Fruit fly (Drosophila melanogaster) whole organism, prepupa: ENCODE results near the gene JIL-1.

Experiments
- Blimp-1 ChIP-seq: fragments of 200-800 bp; sonication (Bioruptor generic); optimal IDR thresholded peaks from 3 replicates; lab custom pipeline; 2017; ENCODE audit warnings: missing biosample characterization, missing genetic modification characterization, mild to moderate bottlenecking, moderate library complexity, missing genetic modification reagents
- CG10631 ChIP-seq: fragments of 200-800 bp; sonication (Bioruptor generic); optimal IDR thresholded peaks from 2 replicates; lab custom pipeline; 2016; ENCODE audit warnings: missing biosample characterization, missing genetic modification characterization
- CG10669 ChIP-seq: fragments of 200-800 bp; sonication (Bioruptor generic); optimal IDR thresholded peaks from 3 replicates; lab custom pipeline; 2018; ENCODE audit warnings: missing biosample characterization, mild to moderate bottlenecking, missing genetic modification characterization, moderate library complexity
- CG11294 ChIP-seq: fragments of 200-800 bp; sonication (Bioruptor generic); IDR thresholded peaks from 2 replicates; pipeline ENCODE4 v1.3.6; 2022; ENCODE audit warnings: missing biosample characterization, missing genetic modification characterization
- CG11902 ChIP-seq: fragments of 200-800 bp; sonication (Bioruptor generic); optimal IDR thresholded peaks from 3 replicates; lab custom pipeline; 2016; ENCODE audit warnings: missing biosample characterization, missing genetic modification characterization
- CG15336 ChIP-seq: fragments of 200-800 bp; sonication (Bioruptor generic); IDR thresholded peaks from 2 replicates; pipeline ENCODE4 v1.3.6; 2022; ENCODE audit warnings: missing biosample characterization, missing genetic modification characterization
- CG1621 ChIP-seq: fragments of 200-800 bp; sonication (Bioruptor generic); optimal IDR thresholded peaks from 3 replicates; lab custom pipeline; 2018; ENCODE audit warnings: missing biosample characterization, mild to moderate bottlenecking, missing genetic modification characterization
- CG16779 ChIP-seq: fragments of 200-800 bp; sonication (Bioruptor generic); optimal IDR thresholded peaks from 3 replicates; lab custom pipeline; 2017; ENCODE audit warnings: missing biosample characterization, mild to moderate bottlenecking, missing genetic modification characterization
- CG3032 ChIP-seq: fragments of 200-800 bp; optimal IDR thresholded peaks from 2 replicates; lab custom pipeline; 2019; ENCODE audit warnings: missing biosample characterization, mild to moderate bottlenecking, missing genetic modification characterization, moderate library complexity
- CG31627 ChIP-seq: fragments of 200-800 bp; sonication (Bioruptor generic); optimal IDR thresholded peaks from 3 replicates; lab custom pipeline; 2016; ENCODE audit warnings: missing biosample characterization, missing genetic modification characterization
- CG32006 ChIP-seq: fragments of 200-800 bp; sonication (Bioruptor generic); optimal IDR thresholded peaks from 3 replicates; lab custom pipeline; 2017; ENCODE audit warnings: missing biosample characterization, mild to moderate bottlenecking, missing genetic modification characterization
- CG34406 ChIP-seq: fragments of 200-800 bp; sonication (Bioruptor generic); optimal IDR thresholded peaks from 3 replicates; lab custom pipeline; 2016; ENCODE audit warnings: missing biosample characterization, missing genetic modification characterization
- CG4318 ChIP-seq: fragments of 200-800 bp; sonication (Bioruptor generic); optimal IDR thresholded peaks from 3 replicates; lab custom pipeline; 2017; ENCODE audit warnings: missing biosample characterization, mild to moderate bottlenecking, missing genetic modification characterization
- CG6163 ChIP-seq: fragments of 200-800 bp; sonication (Bioruptor generic); IDR thresholded peaks from 3 replicates; pipeline ENCODE4 v1.3.6; 2022; ENCODE audit warnings: missing biosample characterization, missing genetic modification characterization
- CG6276 ChIP-seq: fragments of 200-800 bp; sonication (Bioruptor generic); optimal IDR thresholded peaks from 2 replicates; lab custom pipeline; 2017; ENCODE audit warnings: missing biosample characterization, mild to moderate bottlenecking, missing genetic modification characterization
- CG6792 ChIP-seq: fragments of 200-800 bp; sonication (Bioruptor generic); optimal IDR thresholded peaks from 3 replicates; lab custom pipeline; 2016; ENCODE audit warnings: missing biosample characterization, missing genetic modification characterization
- CG6854 ChIP-seq: fragments of 200-800 bp; sonication (Bioruptor generic); optimal IDR thresholded peaks from 2 replicates; lab custom pipeline; 2017; ENCODE audit warnings: missing biosample characterization, mild to moderate bottlenecking, missing genetic modification characterization
- CG7368 ChIP-seq: fragments of 200-800 bp; sonication (Bioruptor generic); optimal IDR thresholded peaks from 3 replicates; lab custom pipeline; 2016; ENCODE audit warnings: missing biosample characterization, missing genetic modification characterization
- CG8119 ChIP-seq: fragments of 200-800 bp; sonication (Bioruptor generic); IDR thresholded peaks from 3 replicates; pipeline ENCODE4 v1.3.6; 2022; ENCODE audit warnings: missing biosample characterization, missing genetic modification characterization
- CG8632 ChIP-seq: fragments of 200-800 bp; sonication (Bioruptor generic); optimal IDR thresholded peaks from 3 replicates; lab custom pipeline; 2016; ENCODE audit warnings: missing biosample characterization, missing genetic modification characterization
- CG9139 ChIP-seq: fragments of 200-800 bp; sonication (Bioruptor generic); optimal IDR thresholded peaks from 3 replicates; lab custom pipeline; 2017; ENCODE audit warnings: missing biosample characterization, mild to moderate bottlenecking, missing genetic modification characterization
- Eip78C ChIP-seq: fragments of 200-800 bp; sonication (Bioruptor generic); peaks from one replicate; lab custom pipeline; 2016; ENCODE audit warnings: missing biosample characterization, missing genetic modification characterization
- Eip93F ChIP-seq: fragments of 200-800 bp; sonication (Bioruptor generic); optimal IDR thresholded peaks from 2 replicates; lab custom pipeline; 2016; ENCODE audit warnings: missing biosample characterization, mild to moderate bottlenecking, missing genetic modification characterization
- Ets21C ChIP-seq: fragments of 200-800 bp; sonication (Bioruptor generic); optimal IDR thresholded peaks from 3 replicates; lab custom pipeline; 2016; ENCODE audit warnings: missing biosample characterization, missing genetic modification characterization
- Ets96B ChIP-seq: fragments of 200-800 bp; optimal IDR thresholded peaks from 2 replicates; lab custom pipeline; 2019; ENCODE audit warnings: missing biosample characterization, mild to moderate bottlenecking, missing genetic modification characterization, moderate library complexity
- Gug ChIP-seq: fragments of 200-800 bp; sonication (Bioruptor generic); IDR thresholded peaks from 2 replicates; pipeline ENCODE4 v1.3.6; 2022; ENCODE audit warnings: missing biosample characterization, missing genetic modification characterization
- Hr38 ChIP-seq: sonication (Bioruptor generic); optimal IDR thresholded peaks from 2 replicates; lab custom pipeline; 2016; ENCODE audit warnings: missing biosample characterization, missing genetic modification characterization
- Hr39 ChIP-seq: fragments of 200-800 bp; sonication (Bioruptor generic); optimal IDR thresholded peaks from 2 replicates; lab custom pipeline; 2016; ENCODE audit warnings: missing biosample characterization, missing genetic modification characterization
- Hr4 ChIP-seq: fragments of 200-800 bp; sonication (Bioruptor generic); optimal IDR thresholded peaks from 3 replicates; lab custom pipeline; 2016; ENCODE audit warnings: missing biosample characterization, missing genetic modification characterization
- Lpt ChIP-seq: fragments of 200-800 bp; sonication (Bioruptor generic); optimal IDR thresholded peaks from 3 replicates; lab custom pipeline; 2016; ENCODE audit warnings: missing biosample characterization, missing genetic modification characterization
- OdsH ChIP-seq: fragments of 200-800 bp; sonication (Bioruptor generic); optimal IDR thresholded peaks from 3 replicates; lab custom pipeline; 2016; ENCODE audit warnings: missing biosample characterization, missing genetic modification characterization
- Sox102F ChIP-seq: fragments of 200-800 bp; sonication (Bioruptor generic); optimal IDR thresholded peaks from 2 replicates; lab custom pipeline; 2016; ENCODE audit warnings: missing biosample characterization, mild to moderate bottlenecking, missing genetic modification characterization
- Sox14 ChIP-seq: fragments of 200-800 bp; sonication (Bioruptor generic); optimal IDR thresholded peaks from 3 replicates; lab custom pipeline; 2016; ENCODE audit warnings: missing biosample characterization, missing genetic modification characterization
- achi ChIP-seq: fragments of 200-800 bp; sonication (Bioruptor generic); optimal IDR thresholded peaks from 3 replicates; lab custom pipeline; 2016; ENCODE audit warnings: missing biosample characterization, missing genetic modification characterization
- acj6 ChIP-seq: fragments of 200-800 bp; sonication (Bioruptor generic); optimal IDR thresholded peaks from 3 replicates; lab custom pipeline; 2016; ENCODE audit warnings: missing biosample characterization, missing genetic modification characterization
- cyc ChIP-seq: fragments of 200-800 bp; sonication (Bioruptor generic); optimal IDR thresholded peaks from 3 replicates; lab custom pipeline; 2016; ENCODE audit warnings: missing biosample characterization, missing genetic modification characterization
- dac ChIP-seq: fragments of 200-800 bp; sonication (Bioruptor generic); optimal IDR thresholded peaks from 2 replicates; lab custom pipeline; 2017; ENCODE audit warnings: missing biosample characterization, mild to moderate bottlenecking, missing genetic modification characterization
- dsx ChIP-seq: fragments of 200-800 bp; optimal IDR thresholded peaks from 3 replicates; lab custom pipeline; 2019; ENCODE audit warnings: missing biosample characterization, mild to moderate bottlenecking, missing genetic modification characterization, moderate library complexity; ENCODE audit not compliant: poor library complexity, severe bottlenecking
- eg ChIP-seq: fragments of 200-800 bp; sonication (Bioruptor generic); IDR thresholded peaks from 3 replicates; pipeline ENCODE4 v1.3.6; 2022; ENCODE audit warnings: missing biosample characterization, missing genetic modification characterization
- fd59A ChIP-seq: fragments of 200-800 bp; sonication (Bioruptor generic); optimal IDR thresholded peaks from 2 replicates; lab custom pipeline; 2017; ENCODE audit warnings: missing biosample characterization, mild to moderate bottlenecking, missing genetic modification characterization, missing genetic modification reagents
- fd85E ChIP-seq: fragments of 200-800 bp; sonication (Bioruptor generic); optimal IDR thresholded peaks from 3 replicates; lab custom pipeline; 2016; ENCODE audit warnings: missing biosample characterization, missing genetic modification characterization
- fkh ChIP-seq: fragments of 200-800 bp; sonication (Bioruptor generic); optimal IDR thresholded peaks from 3 replicates; lab custom pipeline; 2017; ENCODE audit warnings: missing biosample characterization, mild to moderate bottlenecking, missing genetic modification characterization, moderate library complexity
- lz ChIP-seq: fragments of 200-800 bp; sonication (Bioruptor generic); optimal IDR thresholded peaks from 3 replicates; lab custom pipeline; 2016; ENCODE audit warnings: missing biosample characterization, missing genetic modification characterization
- net ChIP-seq: fragments of 200-800 bp; sonication (Bioruptor generic); optimal IDR thresholded peaks from 3 replicates; lab custom pipeline; 2016; ENCODE audit warnings: missing biosample characterization, missing genetic modification characterization
- pdm3 ChIP-seq: fragments of 200-800 bp; sonication (Bioruptor generic); optimal IDR thresholded peaks from 3 replicates; lab custom pipeline; 2016; ENCODE audit warnings: missing biosample characterization, missing genetic modification characterization
- salr ChIP-seq, 2 experiments: fragments of 200-800 bp; sonication (Bioruptor generic); optimal IDR thresholded peaks; 3 replicates each; lab custom pipeline; 2016 to 2018; ENCODE audit warnings: missing biosample characterization in 2 of 2, missing genetic modification characterization in 2 of 2, mild to moderate bottlenecking in 1 of 2
- spab ChIP-seq: fragments of 200-800 bp; sonication (Bioruptor generic); optimal IDR thresholded peaks from 2 replicates; lab custom pipeline; 2017; ENCODE audit warnings: missing biosample characterization, mild to moderate bottlenecking, missing genetic modification characterization, missing genetic modification reagents
- ss ChIP-seq, 2 experiments: fragments of 200-800 bp; sonication (Bioruptor generic); optimal IDR thresholded peaks; 2 replicates in 1 of 2; 3 replicates in 1 of 2; lab custom pipeline; 2017 to 2018; ENCODE audit warnings: mild to moderate bottlenecking in 2 of 2, missing biosample characterization in 2 of 2, missing genetic modification characterization in 2 of 2, moderate library complexity in 1 of 2
- svp ChIP-seq: fragments of 200-800 bp; sonication (Bioruptor generic); peaks from one replicate; lab custom pipeline; 2016; ENCODE audit warnings: missing biosample characterization, missing genetic modification characterization
- topi ChIP-seq: fragments of 200-800 bp; sonication (Bioruptor generic); optimal IDR thresholded peaks from 3 replicates; lab custom pipeline; 2016; ENCODE audit warnings: missing biosample characterization, missing genetic modification characterization
- vri ChIP-seq: fragments of 200-800 bp; sonication (Bioruptor generic); optimal IDR thresholded peaks from 3 replicates; lab custom pipeline; 2016; ENCODE audit warnings: missing biosample characterization, mild to moderate bottlenecking, missing genetic modification characterization

JIL-1 gene

DNA sequence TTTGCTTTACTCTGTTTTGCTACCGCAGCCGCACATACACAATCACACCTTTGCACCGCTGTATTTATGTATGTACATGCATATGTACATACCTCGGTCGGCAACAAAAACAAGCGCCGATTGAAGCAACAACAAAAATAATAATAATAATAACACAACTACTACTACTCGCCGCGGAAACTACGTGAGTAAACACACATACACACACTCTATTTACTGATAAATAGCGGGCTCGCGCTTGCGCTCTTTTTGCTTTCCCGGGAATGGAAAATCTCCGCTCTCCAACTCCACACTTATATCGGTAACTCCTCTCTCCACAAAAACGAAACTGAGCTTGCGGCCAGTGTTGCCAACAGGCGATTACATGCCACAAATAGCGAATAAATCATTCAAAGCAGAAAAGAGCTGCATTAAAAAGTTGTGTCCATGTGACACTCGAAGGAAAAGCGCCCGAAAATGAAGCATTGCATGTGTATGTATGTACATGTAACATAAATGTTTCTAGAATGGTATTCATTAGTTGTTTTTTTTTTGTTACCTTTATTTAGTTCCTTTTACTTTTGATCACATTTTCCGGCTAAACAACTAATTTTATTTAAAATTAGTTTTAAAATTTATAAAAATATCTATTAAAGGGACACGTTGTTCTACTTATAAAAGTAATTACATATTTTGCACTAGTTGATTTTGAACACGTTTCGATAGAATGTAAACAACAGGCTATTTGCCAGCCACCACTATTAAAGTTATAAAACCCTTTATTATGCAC lies 25.8 kb upstream of the JIL-1 start:
- TF ChIP-seq CG3032 (tag; lab: Kevin White, UChicago) (no peak), CG6854 (GFP tag; lab: Kevin White, UChicago) (no peak), Gug (GFP tag; lab: Robert Waterston, UW) (no peak; the same call in 1 of the 2 replicates), pdm3 (GFP tag; lab: Kevin White, UChicago) (no peak), CG11902 (GFP tag; lab: Kevin White, UChicago) (no peak), fd85E (GFP tag; lab: Kevin White, UChicago) (no peak), CG6276 (peak; percentile 51), dsx (peak; percentile 6), salr (GFP tag; optimal IDR thresholded peaks at IDR 0.05; lab: Kevin White, UChicago) (peak in 1 of 2 experiments; percentile 23), CG9139 (peak; percentile 51), CG8119 (GFP tag; lab: Robert Waterston, UW) (peak; percentile 72), fd59A (GFP tag; lab: Kevin White, UChicago) (no peak), OdsH (GFP tag; lab: Kevin White, UChicago) (peak; percentile 16), Sox14 (GFP tag; lab: Kevin White, UChicago) (peak; percentile 12), Hr4 (peak; percentile 8), CG31627 (GFP tag; lab: Kevin White, UChicago) (no peak), Ets21C (no peak), net (no peak), Hr38 (GFP tag; lab: Kevin White, UChicago) (peak; percentile 26), CG6792 (GFP tag; lab: Kevin White, UChicago) (no peak), dac (GFP tag; lab: Kevin White, UChicago) (no peak), CG6163 (GFP tag; lab: Robert Waterston, UW) (peak; percentile 56; the same call in 1 of the 3 replicates), svp (GFP tag; lab: Kevin White, UChicago) (peak; percentile 83), CG10669 (GFP tag; lab: Kevin White, UChicago) (no peak), achi (GFP tag; lab: Kevin White, UChicago) (peak; percentile 15), Sox102F (GFP tag; lab: Kevin White, UChicago) (no peak), Ets96B (tag; lab: Kevin White, UChicago) (no peak), eg (GFP tag; lab: Robert Waterston, UW) (peak; percentile 53; the same call in 2 of the 3 replicates), vri (GFP tag; lab: Kevin White, UChicago) (peak; percentile 37), Blimp-1 (GFP tag; lab: Kevin White, UChicago) (no peak), acj6 (GFP tag; lab: Kevin White, UChicago) (no peak), CG8632 (GFP tag; lab: Kevin White, UChicago) (peak; percentile 4), cyc (GFP tag; lab: Kevin White, UChicago) (no peak), Eip78C (GFP tag; lab: Kevin White, UChicago) (peak; percentile 75), lz (no peak), CG1621 (tag; lab: Kevin White, UChicago) (peak; percentile 54), CG16779 (peak; percentile 63), topi (GFP tag; lab: Kevin White, UChicago) (peak; percentile 6), Lpt (GFP tag; lab: Kevin White, UChicago) (peak; percentile 19), ss (GFP tag; optimal IDR thresholded peaks at IDR 0.05; lab: Kevin White, UChicago) (peak; percentile 61 to 70), CG10631 (GFP tag; lab: Kevin White, UChicago) (peak; percentile 23), CG15336 (GFP tag; lab: Robert Waterston, UW) (peak; percentile 60), CG7368 (GFP tag; lab: Kevin White, UChicago) (no peak), CG34406 (GFP tag; lab: Kevin White, UChicago) (no peak), CG11294 (GFP tag; lab: Robert Waterston, UW) (no peak), CG32006 (GFP tag; lab: Kevin White, UChicago) (peak; percentile 60), fkh (GFP tag; lab: Kevin White, UChicago) (peak; percentile 100), Hr39 (GFP tag; lab: Kevin White, UChicago) (no peak), spab (no peak), CG4318 (GFP tag; lab: Kevin White, UChicago) (no peak), Eip93F (no peak)
